Worm (Caenorhabditis elegans): Measurements from ENCODE around the gene cest-2.3.

cest-2.3 gene

ce11 chrV:14150966-14151365 lies 31.8 kb downstream of the cest-2.3 start:
- peak; percentile 27 for TF ChIP-seq mep-1 (tag; optimal IDR thresholded peaks at IDR 0.05)
- TF ChIP-seq nhr-85 (tag): peak; percentile 53
- no peak for TF ChIP-seq ceh-63 (GFP tag; optimal IDR thresholded peaks at IDR 0.05)
- peak; percentile 66 for TF ChIP-seq lin-14 (GFP tag; optimal IDR thresholded peaks at IDR 0.05)
- TF ChIP-seq lin-13 (GFP tag; optimal IDR thresholded peaks at IDR 0.05): no peak
- peak; percentile 29 for TF ChIP-seq blmp-1 (tag; optimal IDR thresholded peaks at IDR 0.05)
- no peak for TF ChIP-seq dpl-1 (GFP tag; optimal IDR thresholded peaks at IDR 0.05)
- TF ChIP-seq snpc-4 (tag; optimal IDR thresholded peaks at IDR 0.05): no peak
- TF ChIP-seq elt-2 (tag; optimal IDR thresholded peaks at IDR 0.05): no peak
- TF ChIP-seq tbx-2 (tag; optimal IDR thresholded peaks at IDR 0.05): no peak

DNA sequence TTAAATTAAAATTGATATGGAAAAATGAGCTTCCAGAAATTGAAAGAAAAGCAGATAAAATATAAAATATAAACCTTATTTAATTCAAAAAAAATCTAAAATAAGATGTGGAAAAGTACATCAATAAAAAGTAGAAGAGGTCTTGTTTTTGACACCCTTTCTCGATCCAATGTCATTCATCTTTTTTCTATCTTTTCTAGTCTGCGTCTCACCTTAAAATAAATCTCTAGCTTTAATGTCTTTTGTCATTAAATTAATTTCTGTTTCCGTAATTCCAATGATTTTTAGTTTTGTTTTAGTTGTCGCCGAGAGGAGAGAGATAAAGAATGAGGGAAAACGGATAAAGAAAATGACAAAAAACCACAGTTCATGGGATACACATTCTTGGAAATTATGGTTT lies 33.6 kb downstream of the cest-2.3 start:
- TF ChIP-seq unc-98 (GFP tag; IDR thresholded peaks at IDR 0.05): no peak
- no peak for TF ChIP-seq elt-2 (tag; optimal IDR thresholded peaks at IDR 0.05)
- TF ChIP-seq F16B12.6 (tag; optimal IDR thresholded peaks at IDR 0.05): no peak
- TF ChIP-seq pqm-1 (tag; optimal IDR thresholded peaks at IDR 0.05): no peak
- TF ChIP-seq fkh-8 (tag; optimal IDR thresholded peaks at IDR 0.05): no peak
- no peak for TF ChIP-seq ama-1 (optimal IDR thresholded peaks at IDR 0.05)
- peak; percentile 28 for TF ChIP-seq nhr-71 (tag; optimal IDR thresholded peaks at IDR 0.05)
- TF ChIP-seq sup-37 (GFP tag; optimal IDR thresholded peaks at IDR 0.05): no peak
- TF ChIP-seq hlh-4 (tag; optimal IDR thresholded peaks at IDR 0.05): no peak
- no peak for TF ChIP-seq nhr-237 (tag; optimal IDR thresholded peaks at IDR 0.05)
- no peak for TF ChIP-seq lin-13 (GFP tag; optimal IDR thresholded peaks at IDR 0.05)
- no peak for TF ChIP-seq lir-3 (tag; optimal IDR thresholded peaks at IDR 0.05; ENCODE audit: poor library complexity)
- no peak for TF ChIP-seq pax-3 (tag; optimal IDR thresholded peaks at IDR 0.05)
- no peak for TF ChIP-seq snpc-4 (tag; optimal IDR thresholded peaks at IDR 0.05)
- TF ChIP-seq aha-1 (tag; optimal IDR thresholded peaks at IDR 0.05): no peak
- no peak for TF ChIP-seq zag-1 (tag; optimal IDR thresholded peaks at IDR 0.05)
- TF ChIP-seq hlh-17 (GFP tag; optimal IDR thresholded peaks at IDR 0.05; ENCODE audit: borderline replicate concordance): no peak
- TF ChIP-seq nhr-28 (tag; optimal IDR thresholded peaks at IDR 0.05): no peak
- TF ChIP-seq egl-13 (tag; optimal IDR thresholded peaks at IDR 0.05): no peak
- TF ChIP-seq zip-4 (GFP tag; optimal IDR thresholded peaks at IDR 0.05): no peak
- TF ChIP-seq nhr-77 (tag; optimal IDR thresholded peaks at IDR 0.05): no peak
- no peak for TF ChIP-seq ets-5 (GFP tag; IDR thresholded peaks at IDR 0.05)
- no peak for TF ChIP-seq unc-62 (GFP tag; optimal IDR thresholded peaks at IDR 0.05)
- no peak for TF ChIP-seq nhr-12 (tag; optimal IDR thresholded peaks at IDR 0.05)
- TF ChIP-seq efl-3 (GFP tag; optimal IDR thresholded peaks at IDR 0.05): no peak
- TF ChIP-seq lin-15B (tag; optimal IDR thresholded peaks at IDR 0.05): no peak
- no peak for TF ChIP-seq hpl-2 (GFP tag; optimal IDR thresholded peaks at IDR 0.05)
- TF ChIP-seq ceh-88 (GFP tag; IDR thresholded peaks at IDR 0.05): no peak
- peak; percentile 41 for TF ChIP-seq blmp-1 (tag; optimal IDR thresholded peaks at IDR 0.05)
- TF ChIP-seq tlp-1 (tag; optimal IDR thresholded peaks at IDR 0.05): no peak
- TF ChIP-seq tbx-2 (tag; optimal IDR thresholded peaks at IDR 0.05): no peak
- TF ChIP-seq grh-1 (GFP tag; IDR thresholded peaks at IDR 0.05): no peak
- TF ChIP-seq C04F5.9 (tag; optimal IDR thresholded peaks at IDR 0.05): no peak
- TF ChIP-seq skn-1 (tag; optimal IDR thresholded peaks at IDR 0.05): no peak
- TF ChIP-seq swsn-7 (tag; optimal IDR thresholded peaks at IDR 0.05): no peak
- TF ChIP-seq C16A3.4 (tag; optimal IDR thresholded peaks at IDR 0.05): no peak
- TF ChIP-seq ztf-11 (tag; optimal IDR thresholded peaks at IDR 0.05): no peak
- no peak for TF ChIP-seq isw-1 (GFP tag; IDR thresholded peaks at IDR 0.05)
- TF ChIP-seq ceh-63 (GFP tag; optimal IDR thresholded peaks at IDR 0.05): no peak
- no peak for TF ChIP-seq sox-4 (tag; optimal IDR thresholded peaks at IDR 0.05)
- TF ChIP-seq ceh-90 (tag; optimal IDR thresholded peaks at IDR 0.05): no peak
- no peak for TF ChIP-seq C34B4.2 (tag; optimal IDR thresholded peaks at IDR 0.05)
- TF ChIP-seq alr-1 (tag; optimal IDR thresholded peaks at IDR 0.05; ENCODE audit: borderline replicate concordance): no peak
- TF ChIP-seq snu-23 (GFP tag; optimal IDR thresholded peaks at IDR 0.05): peak; percentile 27
- TF ChIP-seq ces-1 (GFP tag; optimal IDR thresholded peaks at IDR 0.05): no peak
- peak; percentile 76 for TF ChIP-seq lin-14 (GFP tag; optimal IDR thresholded peaks at IDR 0.05)
- TF ChIP-seq egl-27 (tag; optimal IDR thresholded peaks at IDR 0.05): no peak
- no peak for TF ChIP-seq ztf-4 (tag; optimal IDR thresholded peaks at IDR 0.05)
- no peak for TF ChIP-seq vab-15 (tag; optimal IDR thresholded peaks at IDR 0.05)
